Fruit fly (Drosophila melanogaster) whole organism, embryonic: ENCODE results near the gene cmet.
A peak's percentile ranks its signal among the peaks of the same experiment; 100 is the strongest.

ENCODE experiments used
- B-H1 ChIP-seq: fragments of 200-800 bp; sonication (Bioruptor generic); IDR thresholded peaks from 3 replicates; pipeline ENCODE4 v1.3.6; 2022; ENCODE audit warnings: missing biosample characterization, missing genetic modification characterization
- C15 ChIP-seq: fragments of 200-800 bp; sonication (Bioruptor generic); IDR thresholded peaks from 3 replicates; pipeline ENCODE4 v1.3.6; 2022; ENCODE audit warnings: missing biosample characterization, missing genetic modification characterization
- CG10147 ChIP-seq: fragments of 200-800 bp; sonication (Bioruptor generic); optimal IDR thresholded peaks from 2 replicates; lab custom pipeline; 2019; ENCODE audit warnings: missing biosample characterization, mild to moderate bottlenecking, missing genetic modification characterization, moderate library complexity
- CG13296 ChIP-seq: fragments of 200-800 bp; sonication (Bioruptor generic); optimal IDR thresholded peaks from 3 replicates; lab custom pipeline; 2018; ENCODE audit warnings: missing biosample characterization, mild to moderate bottlenecking, missing genetic modification characterization
- CG13624 ChIP-seq: fragments of 200-800 bp; sonication (Bioruptor generic); optimal IDR thresholded peaks from 2 replicates; lab custom pipeline; 2016; ENCODE audit warnings: missing biosample characterization, missing genetic modification characterization
- CG14860 ChIP-seq: fragments of 200-800 bp; sonication (Bioruptor generic); IDR thresholded peaks from 3 replicates; pipeline ENCODE4 v1.3.6; 2022; ENCODE audit warnings: missing biosample characterization, missing genetic modification characterization; ENCODE audit not compliant: partially characterized antibody
- CG1603 ChIP-seq: fragments of 200-800 bp; sonication (Bioruptor generic); optimal IDR thresholded peaks from 2 replicates; lab custom pipeline; 2019; ENCODE audit warnings: missing biosample characterization, mild to moderate bottlenecking, missing genetic modification characterization, moderate library complexity
- CG18262 ChIP-seq: fragments of 200-800 bp; optimal IDR thresholded peaks from 3 replicates; lab custom pipeline; 2019; ENCODE audit warnings: missing biosample characterization, mild to moderate bottlenecking, missing genetic modification characterization, moderate library complexity
- CG2120 ChIP-seq: fragments of 200-800 bp; sonication (Bioruptor generic); optimal IDR thresholded peaks from 3 replicates; lab custom pipeline; 2016; ENCODE audit warnings: missing biosample characterization, missing genetic modification characterization
- CG3065 ChIP-seq: fragments of 200-800 bp; sonication (Bioruptor generic); optimal IDR thresholded peaks from 2 replicates; lab custom pipeline; 2016; ENCODE audit warnings: missing biosample characterization, missing genetic modification characterization
- CG3726 ChIP-seq: fragments of 200-800 bp; sonication (Bioruptor generic); IDR thresholded peaks from 3 replicates; pipeline ENCODE4, ENCODE4 v1.3.6; 2022; ENCODE audit warnings: missing biosample characterization, missing genetic modification characterization
- CG7271 ChIP-seq: fragments of 200-800 bp; sonication (Bioruptor generic); optimal IDR thresholded peaks from 2 replicates; lab custom pipeline; 2018; ENCODE audit warnings: missing biosample characterization, mild to moderate bottlenecking, missing genetic modification characterization, moderate library complexity
- CG9797 ChIP-seq: fragments of 200-800 bp; sonication (Bioruptor generic); optimal IDR thresholded peaks from 3 replicates; lab custom pipeline; 2018; ENCODE audit warnings: missing biosample characterization, mild to moderate bottlenecking, missing genetic modification characterization
- Doc3 ChIP-seq: fragments of 200-800 bp; sonication (Bioruptor generic); IDR thresholded peaks from 3 replicates; pipeline ENCODE4 v1.3.6; 2022; ENCODE audit warnings: missing biosample characterization, missing genetic modification characterization; ENCODE audit not compliant: partially characterized antibody
- Drgx ChIP-seq: fragments of 200-800 bp; sonication (Bioruptor generic); IDR thresholded peaks from 2 replicates; pipeline ENCODE4 v1.3.6; 2022; ENCODE audit warnings: missing biosample characterization, missing genetic modification characterization
- Fer3 ChIP-seq: fragments of 200-800 bp; sonication (Bioruptor generic); optimal IDR thresholded peaks from 2 replicates; lab custom pipeline; 2018; ENCODE audit warnings: missing biosample characterization, mild to moderate bottlenecking, missing genetic modification characterization, moderate library complexity
- HLHmδ ChIP-seq: fragments of 200-800 bp; sonication (Bioruptor generic); optimal IDR thresholded peaks from 2 replicates; lab custom pipeline; 2018; ENCODE audit warnings: missing biosample characterization, mild to moderate bottlenecking, missing genetic modification characterization, moderate library complexity
- HmgZ ChIP-seq: fragments of 200-800 bp; sonication (Bioruptor generic); optimal IDR thresholded peaks from 2 replicates; lab custom pipeline; 2018; ENCODE audit warnings: missing biosample characterization, mild to moderate bottlenecking, missing genetic modification characterization
- Hr39 ChIP-seq: fragments of >200 bp; optimal IDR thresholded peaks from 2 replicates; lab custom pipeline; 2017
- Mad ChIP-seq: fragments of 200-800 bp; sonication (Bioruptor generic); optimal IDR thresholded peaks from 2 replicates; lab custom pipeline; 2016; ENCODE audit warnings: missing biosample characterization, missing genetic modification characterization
- Myb ChIP-seq: fragments of 200-800 bp; sonication (Bioruptor generic); optimal IDR thresholded peaks from 2 replicates; lab custom pipeline; 2016; ENCODE audit warnings: missing biosample characterization, missing genetic modification characterization
- Nf-YA ChIP-seq: fragments of 200-800 bp; sonication (Bioruptor generic); IDR thresholded peaks from 2 replicates; pipeline ENCODE4 v1.3.6; 2022; ENCODE audit warnings: missing biosample characterization, missing genetic modification characterization
- Sox102F ChIP-seq: fragments of 200-800 bp; sonication (Bioruptor generic); optimal IDR thresholded peaks from 2 replicates; lab custom pipeline; 2018; ENCODE audit warnings: missing biosample characterization, mild to moderate bottlenecking, missing genetic modification characterization, moderate library complexity
- Sry-δ ChIP-seq: fragments of 200-800 bp; sonication (Bioruptor generic); optimal IDR thresholded peaks from 2 replicates; lab custom pipeline; 2016; ENCODE audit warnings: missing biosample characterization, missing genetic modification characterization
- Xbp1 ChIP-seq: fragments of 200-800 bp; sonication (Bioruptor generic); optimal IDR thresholded peaks from 3 replicates; lab custom pipeline; 2016; ENCODE audit warnings: missing biosample characterization, mild to moderate bottlenecking, missing genetic modification characterization
- bbx ChIP-seq: fragments of 200-800 bp; sonication (Bioruptor generic); IDR thresholded peaks from 2 replicates; pipeline ENCODE4 v1.3.6; 2022; ENCODE audit warnings: missing biosample characterization, missing genetic modification characterization; ENCODE audit not compliant: partially characterized antibody
- bcd ChIP-seq: fragments of 200-800 bp; sonication (Bioruptor generic); optimal IDR thresholded peaks from 2 replicates; lab custom pipeline; 2017; ENCODE audit warnings: missing biosample characterization, mild to moderate bottlenecking, missing genetic modification characterization
- cad ChIP-seq: fragments of >200 bp; optimal IDR thresholded peaks from 2 replicates; lab custom pipeline; 2017; ENCODE audit warnings: missing biosample characterization, missing genetic modification characterization
- cato ChIP-seq: fragments of 200-800 bp; sonication (Bioruptor generic); optimal IDR thresholded peaks from 2 replicates; lab custom pipeline; 2016; ENCODE audit warnings: missing biosample characterization, missing genetic modification characterization, borderline replicate concordance
- chm ChIP-seq: fragments of 200-800 bp; sonication (Bioruptor generic); IDR thresholded peaks from 2 replicates; pipeline ENCODE4 v1.3.6; 2022; ENCODE audit warnings: missing biosample characterization, missing genetic modification characterization
- ems ChIP-seq: fragments of 200-800 bp; sonication (Bioruptor generic); optimal IDR thresholded peaks from 3 replicates; lab custom pipeline; 2016; ENCODE audit warnings: missing biosample characterization, missing genetic modification characterization
- esg ChIP-seq: fragments of 200-800 bp; sonication (Bioruptor generic); conservative IDR thresholded peaks from 2 replicates; pipeline ENCODE4 v1.3.6; 2022; ENCODE audit warnings: missing biosample characterization, missing genetic modification characterization
- gem ChIP-seq: fragments of 200-800 bp; sonication (Bioruptor generic); optimal IDR thresholded peaks from 2 replicates; lab custom pipeline; 2019; ENCODE audit warnings: missing biosample characterization, mild to moderate bottlenecking, missing genetic modification characterization, moderate library complexity
- grau ChIP-seq: fragments of 200-800 bp; optimal IDR thresholded peaks from 3 replicates; lab custom pipeline; 2019; ENCODE audit warnings: missing biosample characterization, mild to moderate bottlenecking, missing genetic modification characterization, moderate library complexity
- gro ChIP-seq: fragments of 200-800 bp; sonication (Bioruptor generic); optimal IDR thresholded peaks from 2 replicates; lab custom pipeline; 2016; ENCODE audit warnings: missing biosample characterization, missing genetic modification characterization
- gsb ChIP-seq: fragments of 200-800 bp; sonication (Bioruptor generic); IDR thresholded peaks from 2 replicates; pipeline ENCODE4 v1.3.6; 2022; ENCODE audit warnings: missing biosample characterization, missing genetic modification characterization
- hbn ChIP-seq: fragments of 200-800 bp; sonication (Bioruptor generic); IDR thresholded peaks from 2 replicates; pipeline ENCODE4 v1.3.6; 2022; ENCODE audit warnings: missing biosample characterization, missing genetic modification characterization; ENCODE audit not compliant: partially characterized antibody
- mam ChIP-seq: fragments of 200-800 bp; sonication (Bioruptor generic); optimal IDR thresholded peaks from 3 replicates; lab custom pipeline; 2016; ENCODE audit warnings: missing biosample characterization, missing genetic modification characterization
- p53 ChIP-seq: fragments of 200-800 bp; sonication (Bioruptor generic); optimal IDR thresholded peaks from 2 replicates; lab custom pipeline; 2016; ENCODE audit warnings: missing biosample characterization, missing genetic modification characterization
- pb ChIP-seq: fragments of 200-800 bp; sonication (Bioruptor generic); optimal IDR thresholded peaks from 3 replicates; lab custom pipeline; 2016; ENCODE audit warnings: missing biosample characterization, missing genetic modification characterization
- phol ChIP-seq: fragments of 200-800 bp; sonication (Bioruptor generic); optimal IDR thresholded peaks from 3 replicates; lab custom pipeline; 2018; ENCODE audit warnings: missing biosample characterization, mild to moderate bottlenecking, missing genetic modification characterization, moderate library complexity
- pzg ChIP-seq: fragments of 200-800 bp; sonication (Bioruptor generic); optimal IDR thresholded peaks from 3 replicates; lab custom pipeline; 2018; ENCODE audit warnings: missing biosample characterization, mild to moderate bottlenecking, missing genetic modification characterization, moderate library complexity
- run ChIP-seq: fragments of 200-800 bp; sonication (Bioruptor generic); optimal IDR thresholded peaks from 3 replicates; lab custom pipeline; 2018; ENCODE audit warnings: missing biosample characterization, mild to moderate bottlenecking, missing genetic modification characterization
- sc ChIP-seq, 3 experiments: fragments of >200 bp in 2 of 3; fragments of 200-800 bp in 1 of 3; sonication (Bioruptor generic) in 1 of 3; optimal IDR thresholded peaks; 2 replicates in 2 of 3; 3 replicates in 1 of 3; lab custom pipeline; 2017; ENCODE audit warnings: mild to moderate bottlenecking in 1 of 3, missing biosample characterization in 1 of 3, missing genetic modification characterization in 1 of 3, missing genetic modification reagents in 1 of 3
- seq ChIP-seq: fragments of 200-800 bp; sonication (Bioruptor generic); IDR thresholded peaks from 2 replicates; pipeline ENCODE4 v1.3.6; 2022; ENCODE audit warnings: missing biosample characterization, missing genetic modification characterization
- sisA ChIP-seq: fragments of 200-800 bp; sonication (Bioruptor generic); IDR thresholded peaks from 2 replicates; pipeline ENCODE4 v1.3.6; 2022; ENCODE audit warnings: missing biosample characterization, missing genetic modification characterization
- slp2 ChIP-seq: fragments of 200-800 bp; sonication (Bioruptor generic); optimal IDR thresholded peaks from 2 replicates; lab custom pipeline; 2016; ENCODE audit warnings: missing biosample characterization, missing genetic modification characterization
- tap ChIP-seq: fragments of 200-800 bp; optimal IDR thresholded peaks from 3 replicates; lab custom pipeline; 2019; ENCODE audit warnings: missing biosample characterization, mild to moderate bottlenecking, missing genetic modification characterization, moderate library complexity
- tio ChIP-seq: fragments of 200-800 bp; sonication (Bioruptor generic); optimal IDR thresholded peaks from 2 replicates; lab custom pipeline; 2017; ENCODE audit warnings: missing biosample characterization, missing genetic modification characterization, inconsistent platforms
- unc-4 ChIP-seq: fragments of 200-800 bp; sonication (Bioruptor generic); IDR thresholded peaks from 2 replicates; pipeline ENCODE4 v1.3.6; 2022; ENCODE audit warnings: missing biosample characterization, missing genetic modification characterization; ENCODE audit not compliant: partially characterized antibody
- vnd ChIP-seq: fragments of 200-800 bp; sonication (Bioruptor generic); IDR thresholded peaks from 3 replicates; pipeline ENCODE4 v1.3.6; 2022; ENCODE audit warnings: missing biosample characterization, missing genetic modification characterization; ENCODE audit not compliant: partially characterized antibody
- wdn ChIP-seq: fragments of 200-800 bp; sonication (Bioruptor generic); IDR thresholded peaks from 2 replicates; pipeline ENCODE4 v1.3.6; 2022; ENCODE audit warnings: missing biosample characterization, missing genetic modification characterization

Gene cmet

dm6 chr2L:11281930-11282329, 13.1 kb upstream of the cmet start, which contains the start of gene mre11 (continued):
- no peak for TF ChIP-seq gem
- TF ChIP-seq cad (GFP tag; lab: Kevin White, UChicago), result no peak
- TF ChIP-seq tap (tag; lab: Kevin White, UChicago), result no peak
- no peak for TF ChIP-seq grau
- TF ChIP-seq CG9797 (GFP tag; lab: Kevin White, UChicago), result no peak
- TF ChIP-seq Doc3 (GFP tag; lab: Robert Waterston, UW), result peak; percentile 87
- no peak for TF ChIP-seq HLHmδ (GFP tag; lab: Kevin White, UChicago)
- no peak for TF ChIP-seq CG18262 (tag; lab: Kevin White, UChicago)
- TF ChIP-seq Hr39 (lab: Kevin White, UChicago), result no peak
- TF ChIP-seq cato (GFP tag; lab: Kevin White, UChicago), result no peak
- no peak for TF ChIP-seq Fer3 (tag; lab: Kevin White, UChicago)
- no peak for TF ChIP-seq esg (GFP tag; lab: Robert Waterston, UW)
- no peak for TF ChIP-seq p53 (GFP tag; lab: Kevin White, UChicago)
- no peak for TF ChIP-seq seq (GFP tag; lab: Robert Waterston, UW)
- TF ChIP-seq pb (GFP tag; lab: Kevin White, UChicago), result no peak
- TF ChIP-seq slp2 (GFP tag; lab: Kevin White, UChicago), result no peak
- no peak for TF ChIP-seq wdn (GFP tag; lab: Robert Waterston, UW)
- TF ChIP-seq sc (optimal IDR thresholded peaks at IDR 0.05; lab: Kevin White, UChicago), result no peak
- TF ChIP-seq sc (GFP tag; optimal IDR thresholded peaks at IDR 0.05; lab: Kevin White, UChicago), result no peak
- peak; percentile 30 for TF ChIP-seq pzg (GFP tag; lab: Kevin White, UChicago)
- no peak for TF ChIP-seq CG3726 (GFP tag; lab: Robert Waterston, UW)
- no peak for TF ChIP-seq Mad (GFP tag; lab: Kevin White, UChicago)
- no peak for TF ChIP-seq gsb (GFP tag; lab: Robert Waterston, UW)
- no peak for TF ChIP-seq CG10147
- TF ChIP-seq CG2120, result no peak
- peak; percentile 85 for TF ChIP-seq unc-4 (GFP tag; lab: Robert Waterston, UW)
- no peak for TF ChIP-seq bcd (GFP tag; lab: Kevin White, UChicago)
- TF ChIP-seq gro (GFP tag; lab: Kevin White, UChicago), result no peak
- TF ChIP-seq sisA (GFP tag; lab: Robert Waterston, UW), result no peak
- TF ChIP-seq B-H1 (GFP tag; lab: Robert Waterston, UW), result no peak
- peak; percentile 12 for TF ChIP-seq phol (tag; lab: Kevin White, UChicago)
- no peak for TF ChIP-seq run (tag; lab: Kevin White, UChicago)
- TF ChIP-seq HmgZ (tag; lab: Kevin White, UChicago), result no peak
- TF ChIP-seq mam (GFP tag; lab: Kevin White, UChicago), result no peak
- no peak for TF ChIP-seq CG7271
- peak; percentile 17 for TF ChIP-seq CG1603 (tag; lab: Kevin White, UChicago)
- TF ChIP-seq Xbp1 (GFP tag; lab: Kevin White, UChicago), result no peak
- no peak for TF ChIP-seq CG13624
- TF ChIP-seq Sox102F (GFP tag; lab: Kevin White, UChicago), result no peak
- TF ChIP-seq vnd (GFP tag; lab: Robert Waterston, UW), result peak; percentile 79
- TF ChIP-seq bbx (GFP tag; lab: Robert Waterston, UW), result peak; percentile 93
- TF ChIP-seq hbn (GFP tag; lab: Robert Waterston, UW), result peak; percentile 84
- peak; percentile 43 for TF ChIP-seq Sry-δ (GFP tag; lab: Kevin White, UChicago)
- TF ChIP-seq ems (GFP tag; lab: Kevin White, UChicago), result no peak
- no peak for TF ChIP-seq CG3065 (GFP tag; lab: Kevin White, UChicago)
- no peak for TF ChIP-seq Nf-YA (GFP tag; lab: Robert Waterston, UW)
- no peak for TF ChIP-seq chm (GFP tag; lab: Robert Waterston, UW)
- no peak for TF ChIP-seq Myb (GFP tag; lab: Kevin White, UChicago)
- no peak for TF ChIP-seq CG13296 (GFP tag; lab: Kevin White, UChicago)
- no peak for TF ChIP-seq C15 (GFP tag; lab: Robert Waterston, UW)
- TF ChIP-seq Drgx (GFP tag; lab: Robert Waterston, UW), result no peak
- no peak for TF ChIP-seq tio (GFP tag; lab: Kevin White, UChicago)
- TF ChIP-seq CG14860 (GFP tag; lab: Robert Waterston, UW), result peak; percentile 86; the same call in 2 of the 3 replicates
